Worm (Caenorhabditis elegans) whole organism, early embryonic: ENCODE results near the gene raga-1.

ENCODE experiments used
- ama-1 ChIP-seq: fragments of 150-350 bp; optimal IDR thresholded peaks from 2 replicates; lab custom pipeline; 2014
- ceh-36 ChIP-seq: sonication (generic microtip); optimal IDR thresholded peaks from 2 replicates; lab custom pipeline; 2016; ENCODE audit warnings: missing genetic modification characterization, inconsistent platforms, missing compliant biosample characterization
- ets-7 ChIP-seq: sonication (generic microtip); optimal IDR thresholded peaks from 2 replicates; lab custom pipeline; 2016; ENCODE audit warnings: missing genotype, missing genetic modification characterization, missing compliant biosample characterization
- flt-1 ChIP-seq: fragments of 200-800 bp; sonication (Bioruptor generic); IDR thresholded peaks from 2 replicates; pipeline ENCODE4 v1.3.6; 2022; ENCODE audit warnings: missing genetic modification characterization, missing compliant biosample characterization
- pes-1 ChIP-seq: fragments of 200-800 bp; sonication (Bioruptor generic); IDR thresholded peaks from 2 replicates; pipeline ENCODE4 v1.3.6; 2022; ENCODE audit warnings: missing genetic modification reagents, missing genetic modification characterization, missing compliant biosample characterization
- scrt-1 ChIP-seq: fragments of 200-800 bp; sonication (Bioruptor generic); IDR thresholded peaks from 2 replicates; pipeline ENCODE4 v1.3.6; 2022; ENCODE audit warnings: missing genetic modification characterization, missing compliant biosample characterization
- tbx-37 ChIP-seq: fragments of 200-800 bp; sonication (Bioruptor generic); conservative IDR thresholded peaks from 2 replicates; pipeline ENCODE4 v1.3.6; 2022; ENCODE audit warnings: missing genetic modification reagents, missing genetic modification characterization, missing compliant biosample characterization

ce11 chrII:11276879-11277278 lies 24.3 kb upstream of the raga-1 start:
- TF ChIP-seq ama-1 (no peak), ets-7 (tag; lab: Kevin White, UChicago) (no peak), scrt-1 (GFP tag; lab: Robert Waterston, UW) (no peak), ceh-36 (tag; lab: Kevin White, UChicago) (no peak), tbx-37 (GFP tag; lab: Robert Waterston, UW) (no peak), flt-1 (GFP tag; lab: Robert Waterston, UW) (no peak), pes-1 (GFP tag; lab: Robert Waterston, UW) (no peak)
